Worm (Caenorhabditis elegans) whole organism, L1 larva: ENCODE measurements around the gene Y55B1BL.1.

Experiments
- ama-1 ChIP-seq: fragments of 150-350 bp; optimal IDR thresholded peaks from 2 replicates; lab custom pipeline; 2014
- fkh-10 ChIP-seq: sonication (generic microtip); optimal IDR thresholded peaks from 2 replicates; lab custom pipeline; 2017; ENCODE audit warnings: missing biosample characterization, missing genetic modification reagents, missing genetic modification characterization
- fos-1 ChIP-seq: fragments of 150-350 bp; optimal IDR thresholded peaks from 2 replicates; lab custom pipeline; 2014; ENCODE audit warnings: missing biosample characterization, missing genetic modification characterization
- irx-1 ChIP-seq: sonication (generic microtip); optimal IDR thresholded peaks from 2 replicates; lab custom pipeline; 2016; ENCODE audit warnings: missing genetic modification characterization, missing compliant biosample characterization
- jun-1 ChIP-seq: fragments of 150-350 bp; optimal IDR thresholded peaks from 2 replicates; lab custom pipeline; 2014; ENCODE audit warnings: missing biosample characterization, missing genetic modification reagents, missing genetic modification characterization
- lin-14 ChIP-seq: fragments of 200-800 bp; sonication (Bioruptor generic); optimal IDR thresholded peaks from 2 replicates; lab custom pipeline; 2018; ENCODE audit warnings: mild to moderate bottlenecking, missing genetic modification characterization, moderate library complexity, missing compliant biosample characterization
- lin-15B ChIP-seq: fragments of 150-350 bp; sonication (generic microtip); optimal IDR thresholded peaks from 3 replicates; lab custom pipeline; 2014; ENCODE audit warnings: missing biosample characterization, missing genetic modification characterization
- lin-39 ChIP-seq: fragments of 150-350 bp; optimal IDR thresholded peaks from 2 replicates; lab custom pipeline; 2014; ENCODE audit warnings: missing biosample characterization, missing genetic modification reagents, missing genetic modification characterization
- lir-3 ChIP-seq: sonication (generic microtip); optimal IDR thresholded peaks from 2 replicates; lab custom pipeline; 2016; ENCODE audit warnings: mild to moderate bottlenecking, missing genetic modification characterization, moderate library complexity, missing compliant biosample characterization; ENCODE audit not compliant: poor library complexity
- mdl-1 ChIP-seq, 2 experiments: fragments of 150-350 bp; optimal IDR thresholded peaks; 2 replicates each; lab custom pipeline; 2014 to 2017; ENCODE audit warnings: missing biosample characterization in 2 of 2, missing genetic modification characterization in 2 of 2, inconsistent platforms in 1 of 2
- nhr-71 ChIP-seq: sonication (generic microtip); optimal IDR thresholded peaks from 2 replicates; lab custom pipeline; 2016; ENCODE audit warnings: mild to moderate bottlenecking, missing genetic modification characterization, moderate library complexity, missing compliant biosample characterization
- nhr-76 ChIP-seq: sonication (generic microtip); optimal IDR thresholded peaks from 2 replicates; lab custom pipeline; 2017; ENCODE audit warnings: missing biosample characterization, missing genetic modification characterization
- snpc-4 ChIP-seq: fragments of 150-350 bp; optimal IDR thresholded peaks from 2 replicates; lab custom pipeline; 2014; ENCODE audit warnings: missing biosample characterization, missing genetic modification characterization
- unc-98 ChIP-seq: fragments of 200-800 bp; sonication (Bioruptor generic); IDR thresholded peaks from 2 replicates; pipeline ENCODE4 v1.3.6; 2022; ENCODE audit warnings: missing genetic modification characterization, missing compliant biosample characterization

- TF ChIP-seq nhr-76 (tag; lab: Kevin White, UChicago) (no peak), jun-1 (no peak), mdl-1 (tag; optimal IDR thresholded peaks at IDR 0.05; lab: Kevin White, UChicago) (no peak), lin-14 (GFP tag; lab: Kevin White, UChicago) (no peak), nhr-71 (tag; lab: Kevin White, UChicago) (no peak), fos-1 (no peak), fkh-10 (GFP tag; lab: Kevin White, UChicago) (no peak), lin-15B (tag; lab: Kevin White, UChicago) (no peak), ama-1 (lab: Kevin White, UChicago) (no peak), lin-39 (tag; lab: Kevin White, UChicago) (no peak), irx-1 (tag; lab: Kevin White, UChicago) (no peak), unc-98 (GFP tag; lab: Robert Waterston, UW) (no peak), lir-3 (tag; lab: Kevin White, UChicago) (no peak), snpc-4 (tag; lab: Kevin White, UChicago) (no peak)
Observed at ce11 chrIII:444101-444500, 41.9 kb downstream of the Y55B1BL.1 start, which contains the start of gene Y55B1BR.8.
